Worm (Caenorhabditis elegans) whole organism, L1 larva: ENCODE results near the gene fbxa-114.

ENCODE experiments used
- C04F5.9 ChIP-seq: sonication (generic microtip); optimal IDR thresholded peaks from 2 replicates; lab custom pipeline; 2016; ENCODE audit warnings: missing genetic modification characterization, missing compliant biosample characterization
- C16A3.4 ChIP-seq: fragments of 150-350 bp; optimal IDR thresholded peaks from 2 replicates; lab custom pipeline; 2014; ENCODE audit warnings: missing biosample characterization, missing genetic modification characterization
- Y116A8C.19 ChIP-seq: sonication (generic microtip); optimal IDR thresholded peaks from 2 replicates; lab custom pipeline; 2016; ENCODE audit warnings: missing compliant biosample characterization, missing genetic modification characterization, borderline replicate concordance
- aha-1 ChIP-seq: fragments of 150-350 bp; optimal IDR thresholded peaks from 2 replicates; lab custom pipeline; 2014; ENCODE audit warnings: missing biosample characterization, missing genetic modification characterization
- alr-1 ChIP-seq: fragments of 200-800 bp; sonication (Bioruptor generic); optimal IDR thresholded peaks from 2 replicates; lab custom pipeline; 2018; ENCODE audit warnings: borderline replicate concordance, mild to moderate bottlenecking, missing genetic modification characterization, missing compliant biosample characterization
- blmp-1 ChIP-seq: fragments of 150-350 bp; optimal IDR thresholded peaks from 2 replicates; lab custom pipeline; 2014; ENCODE audit warnings: missing biosample characterization, missing genetic modification characterization
- ceh-63 ChIP-seq: fragments of 200-800 bp; sonication (Bioruptor generic); optimal IDR thresholded peaks from 2 replicates; lab custom pipeline; 2018; ENCODE audit warnings: mild to moderate bottlenecking, missing genetic modification characterization, missing compliant biosample characterization
- ceh-8 ChIP-seq: fragments of 200-800 bp; sonication (Bioruptor generic); optimal IDR thresholded peaks from 2 replicates; lab custom pipeline; 2018; ENCODE audit warnings: mild to moderate bottlenecking, missing genetic modification characterization, moderate library complexity, missing compliant biosample characterization
- ceh-88 ChIP-seq: fragments of 200-800 bp; sonication (Bioruptor generic); IDR thresholded peaks from 2 replicates; pipeline ENCODE4 v1.3.6; 2022; ENCODE audit warnings: missing genetic modification characterization, missing compliant biosample characterization
- dpl-1 ChIP-seq, 3 experiments: fragments of 150-350 bp in 2 of 3; sonication (generic microtip) in 1 of 3; optimal IDR thresholded peaks; 2 replicates each; lab custom pipeline; 2014 to 2017; ENCODE audit warnings: missing biosample characterization in 3 of 3, missing genetic modification characterization in 3 of 3, missing genetic modification reagents in 3 of 3
- efl-1 ChIP-seq, 4 experiments: fragments of 150-350 bp; optimal IDR thresholded peaks in 3 of 4; peaks in 1 of 4; 1 replicate in 1 of 4; 2 replicates in 3 of 4; lab custom pipeline; 2014; ENCODE audit warnings: missing biosample characterization in 2 of 4, missing genetic modification characterization in 2 of 4, missing genetic modification reagents in 2 of 4
- efl-3 ChIP-seq: fragments of 200-800 bp; sonication (Bioruptor generic); optimal IDR thresholded peaks from 2 replicates; lab custom pipeline; 2018; ENCODE audit warnings: mild to moderate bottlenecking, missing genetic modification characterization, missing compliant biosample characterization
- elt-2 ChIP-seq: sonication (generic microtip); optimal IDR thresholded peaks from 2 replicates; lab custom pipeline; 2016; ENCODE audit warnings: missing genetic modification characterization, mild to moderate bottlenecking, inconsistent platforms, missing compliant biosample characterization, missing genetic modification reagents
- ets-5 ChIP-seq: fragments of 200-800 bp; sonication (Bioruptor generic); IDR thresholded peaks from 2 replicates; pipeline ENCODE4 v1.3.6; 2022; ENCODE audit warnings: missing genetic modification characterization, missing compliant biosample characterization
- grh-1 ChIP-seq: fragments of 200-800 bp; sonication (Bioruptor generic); IDR thresholded peaks from 2 replicates; pipeline ENCODE4 v1.3.6; 2022; ENCODE audit warnings: missing genetic modification reagents, missing genetic modification characterization, missing compliant biosample characterization
- hlh-17 ChIP-seq: fragments of 200-800 bp; sonication (Bioruptor generic); optimal IDR thresholded peaks from 2 replicates; lab custom pipeline; 2018; ENCODE audit warnings: missing genetic modification characterization, mild to moderate bottlenecking, missing compliant biosample characterization, moderate library complexity, borderline replicate concordance
- hlh-4 ChIP-seq: sonication (generic microtip); optimal IDR thresholded peaks from 2 replicates; lab custom pipeline; 2016; ENCODE audit warnings: mild to moderate bottlenecking, missing genetic modification characterization, missing compliant biosample characterization
- hpl-2 ChIP-seq: fragments of 150-350 bp; optimal IDR thresholded peaks from 2 replicates; lab custom pipeline; 2014; ENCODE audit warnings: missing biosample characterization, missing genetic modification reagents, missing genetic modification characterization
- irx-1 ChIP-seq: sonication (generic microtip); optimal IDR thresholded peaks from 2 replicates; lab custom pipeline; 2016; ENCODE audit warnings: missing genetic modification characterization, missing compliant biosample characterization
- lin-13 ChIP-seq: fragments of 150-350 bp; optimal IDR thresholded peaks from 2 replicates; lab custom pipeline; 2014; ENCODE audit warnings: missing biosample characterization, missing genetic modification reagents, missing genetic modification characterization
- lin-14 ChIP-seq: fragments of 200-800 bp; sonication (Bioruptor generic); optimal IDR thresholded peaks from 2 replicates; lab custom pipeline; 2018; ENCODE audit warnings: mild to moderate bottlenecking, missing genetic modification characterization, moderate library complexity, missing compliant biosample characterization
- lin-39 ChIP-seq: fragments of 150-350 bp; optimal IDR thresholded peaks from 2 replicates; lab custom pipeline; 2014; ENCODE audit warnings: missing biosample characterization, missing genetic modification reagents, missing genetic modification characterization
- lir-3 ChIP-seq: sonication (generic microtip); optimal IDR thresholded peaks from 2 replicates; lab custom pipeline; 2016; ENCODE audit warnings: mild to moderate bottlenecking, missing genetic modification characterization, moderate library complexity, missing compliant biosample characterization; ENCODE audit not compliant: poor library complexity
- mab-9 ChIP-seq: fragments of 200-800 bp; sonication (Bioruptor generic); IDR thresholded peaks from 2 replicates; pipeline ENCODE4 v1.3.6; 2022; ENCODE audit warnings: missing genetic modification reagents, missing genetic modification characterization, missing compliant biosample characterization
- mdl-1 ChIP-seq, 2 experiments: fragments of 150-350 bp; optimal IDR thresholded peaks; 2 replicates each; lab custom pipeline; 2014 to 2017; ENCODE audit warnings: missing biosample characterization in 2 of 2, missing genetic modification characterization in 2 of 2, inconsistent platforms in 1 of 2
- mef-2 ChIP-seq: fragments of 150-350 bp; optimal IDR thresholded peaks from 2 replicates; lab custom pipeline; 2014; ENCODE audit warnings: missing biosample characterization, missing genetic modification characterization
- nhr-11 ChIP-seq: fragments of 150-350 bp; optimal IDR thresholded peaks from 2 replicates; lab custom pipeline; 2014; ENCODE audit warnings: missing biosample characterization, missing genetic modification characterization
- nhr-12 ChIP-seq: sonication (generic microtip); optimal IDR thresholded peaks from 2 replicates; lab custom pipeline; 2017; ENCODE audit warnings: missing biosample characterization, missing genetic modification characterization
- nhr-28 ChIP-seq: fragments of 150-350 bp; optimal IDR thresholded peaks from 2 replicates; lab custom pipeline; 2014; ENCODE audit warnings: missing biosample characterization, missing genetic modification characterization
- nhr-71 ChIP-seq: sonication (generic microtip); optimal IDR thresholded peaks from 2 replicates; lab custom pipeline; 2016; ENCODE audit warnings: mild to moderate bottlenecking, missing genetic modification characterization, moderate library complexity, missing compliant biosample characterization
- nhr-84 ChIP-seq: sonication (generic microtip); optimal IDR thresholded peaks from 2 replicates; lab custom pipeline; 2017; ENCODE audit warnings: missing biosample characterization, missing genetic modification characterization
- nhr-85 ChIP-seq: sonication (generic microtip); peaks from one replicate; lab custom pipeline; 2016; ENCODE audit warnings: missing genetic modification characterization, inconsistent platforms, missing compliant biosample characterization
- pag-3 ChIP-seq: sonication (generic microtip); optimal IDR thresholded peaks from 2 replicates; lab custom pipeline; 2017; ENCODE audit warnings: missing genetic modification characterization, mild to moderate bottlenecking, missing compliant biosample characterization, antibody characterized with exemption, borderline replicate concordance; ENCODE audit not compliant: insufficient read depth
- rnt-1 ChIP-seq: sonication (generic microtip); optimal IDR thresholded peaks from 2 replicates; lab custom pipeline; 2016; ENCODE audit warnings: mild to moderate bottlenecking, missing genetic modification characterization, moderate library complexity, missing compliant biosample characterization
- snpc-4 ChIP-seq: fragments of 150-350 bp; optimal IDR thresholded peaks from 2 replicates; lab custom pipeline; 2014; ENCODE audit warnings: missing biosample characterization, missing genetic modification characterization
- snu-23 ChIP-seq: sonication (generic microtip); optimal IDR thresholded peaks from 2 replicates; lab custom pipeline; 2016; ENCODE audit warnings: missing genetic modification characterization, missing compliant biosample characterization
- sup-37 ChIP-seq: fragments of 200-800 bp; sonication (Bioruptor generic); optimal IDR thresholded peaks from 2 replicates; lab custom pipeline; 2018; ENCODE audit warnings: mild to moderate bottlenecking, missing genetic modification characterization, missing compliant biosample characterization
- swsn-7 ChIP-seq: sonication (generic microtip); optimal IDR thresholded peaks from 2 replicates; lab custom pipeline; 2016; ENCODE audit warnings: missing genetic modification characterization, missing compliant biosample characterization
- tbx-2 ChIP-seq: sonication (generic microtip); optimal IDR thresholded peaks from 2 replicates; lab custom pipeline; 2016; ENCODE audit warnings: missing genetic modification characterization, missing compliant biosample characterization
- unc-130 ChIP-seq: fragments of 150-350 bp; optimal IDR thresholded peaks from 2 replicates; lab custom pipeline; 2017; ENCODE audit warnings: missing biosample characterization, missing genetic modification characterization, inconsistent platforms
- unc-30 ChIP-seq: sonication (generic microtip); optimal IDR thresholded peaks from 2 replicates; lab custom pipeline; 2017; ENCODE audit warnings: missing biosample characterization, missing genetic modification characterization
- unc-62 ChIP-seq: fragments of 150-350 bp; optimal IDR thresholded peaks from 2 replicates; lab custom pipeline; 2014; ENCODE audit warnings: missing biosample characterization, missing genetic modification reagents, missing genetic modification characterization
- unc-98 ChIP-seq: fragments of 200-800 bp; sonication (Bioruptor generic); IDR thresholded peaks from 2 replicates; pipeline ENCODE4 v1.3.6; 2022; ENCODE audit warnings: missing genetic modification characterization, missing compliant biosample characterization
- vab-15 ChIP-seq: sonication (generic microtip); optimal IDR thresholded peaks from 2 replicates; lab custom pipeline; 2017; ENCODE audit warnings: missing genotype, mild to moderate bottlenecking, missing genetic modification characterization, missing compliant biosample characterization
- xbp-1 ChIP-seq: sonication (generic microtip); optimal IDR thresholded peaks from 2 replicates; lab custom pipeline; 2016; ENCODE audit warnings: missing genetic modification characterization, missing compliant biosample characterization
- zag-1 ChIP-seq: fragments of 150-350 bp; optimal IDR thresholded peaks from 2 replicates; lab custom pipeline; 2014; ENCODE audit warnings: missing biosample characterization, missing genetic modification characterization

Gene fbxa-114

ce11 chrV:20235231-20235630, 33.8 kb downstream of the fbxa-114 start:
- TF ChIP-seq lin-13 (GFP tag; lab: Kevin White, UChicago) (no peak), dpl-1 (GFP tag; optimal IDR thresholded peaks at IDR 0.05; lab: Kevin White, UChicago) (no peak), nhr-12 (tag; lab: Kevin White, UChicago) (no peak), vab-15 (tag; lab: Kevin White, UChicago) (no peak), unc-30 (no peak), elt-2 (tag; lab: Kevin White, UChicago) (no peak)

- TF ChIP-seq unc-62 (GFP tag; lab: Kevin White, UChicago) (no peak), irx-1 (no peak), C04F5.9 (tag; lab: Kevin White, UChicago) (no peak), blmp-1 (no peak), pag-3 (tag; lab: Kevin White, UChicago) (no peak), snu-23 (no peak), grh-1 (no peak), lir-3 (tag; lab: Kevin White, UChicago) (no peak), nhr-71 (tag; lab: Kevin White, UChicago) (no peak), hpl-2 (GFP tag; lab: Kevin White, UChicago) (no peak), tbx-2 (tag; lab: Kevin White, UChicago) (no peak), ceh-8 (no peak), nhr-11 (tag; lab: Kevin White, UChicago) (no peak), hlh-17 (GFP tag; lab: Kevin White, UChicago) (no peak), ets-5 (no peak), swsn-7 (no peak)
Measured at ce11 chrV:20237429-20237828, 36.0 kb downstream of the fbxa-114 start, which contains the start of gene sld-5. sld-5 (minus strand) TSS chrV:20237745.

- TF ChIP-seq ets-5 (0 out of 2 replicates have a peak, but pooled peaks have one; percentile 63), unc-30 (no peak), zag-1 (no peak), unc-98 (no peak)
Measured at ce11 chrV:20241243-20241862, 39.9 kb downstream of the fbxa-114 start.

- TF ChIP-seq ceh-88 (GFP tag; lab: Robert Waterston, UW) (no peak), ceh-63 (no peak), nhr-28 (tag; lab: Kevin White, UChicago) (no peak), mdl-1 (tag; optimal IDR thresholded peaks at IDR 0.05; lab: Kevin White, UChicago) (peak in 1 of 2 experiments; percentile 56), C16A3.4 (tag; lab: Kevin White, UChicago) (no peak), rnt-1 (tag; lab: Kevin White, UChicago) (no peak), lin-39 (tag; lab: Kevin White, UChicago) (no peak), snpc-4 (tag; lab: Kevin White, UChicago) (no peak), nhr-84 (tag; lab: Kevin White, UChicago) (no peak), ceh-8 (no peak), dpl-1 (GFP tag; optimal IDR thresholded peaks at IDR 0.05; lab: Kevin White, UChicago) (peak in 2 of 3 experiments; percentile 35 to 47), lin-14 (GFP tag; lab: Kevin White, UChicago) (peak; percentile 82), irx-1 (peak; percentile 27), sup-37 (GFP tag; lab: Kevin White, UChicago) (no peak), xbp-1 (tag; lab: Kevin White, UChicago) (peak; percentile 41), aha-1 (tag; lab: Kevin White, UChicago) (no peak), efl-3 (GFP tag; lab: Kevin White, UChicago) (no peak), hlh-4 (tag; lab: Kevin White, UChicago) (no peak), efl-1 (optimal IDR thresholded peaks at IDR 0.05; lab: Kevin White, UChicago) (peak; percentile 71 to 83), efl-1 (GFP tag; optimal IDR thresholded peaks at IDR 0.05 in 1 of 2; lab: Kevin White, UChicago) (peak; percentile 43 to 94), unc-130 (tag; lab: Kevin White, UChicago) (no peak), mef-2 (no peak), alr-1 (tag; lab: Kevin White, UChicago) (no peak), mab-9 (GFP tag; lab: Robert Waterston, UW) (no peak), Y116A8C.19 (tag; lab: Kevin White, UChicago) (no peak), nhr-85 (no peak)
Measured at ce11 chrV:20249438-20250120, 48.2 kb downstream of the fbxa-114 start, which contains the start of gene swsn-1. swsn-1 (minus strand) TSS chrV:20249488.
